Fruit fly (Drosophila melanogaster) whole organism, embryonic: ENCODE data around the gene bib.

Experiments
- Atf3 ChIP-seq: fragments of 200-800 bp; sonication (Bioruptor generic); optimal IDR thresholded peaks from 3 replicates; lab custom pipeline; 2016; ENCODE audit warnings: missing biosample characterization, missing genetic modification characterization
- Awh ChIP-seq: fragments of 200-800 bp; sonication (Bioruptor generic); IDR thresholded peaks from 2 replicates; pipeline ENCODE4, ENCODE4 v1.3.6; 2022; ENCODE audit warnings: missing biosample characterization, missing genetic modification characterization
- CG1024 ChIP-seq: fragments of 200-800 bp; sonication (Bioruptor generic); IDR thresholded peaks from 2 replicates; pipeline ENCODE4 v1.3.6; 2022; ENCODE audit warnings: missing biosample characterization, missing genetic modification characterization
- CG10321 ChIP-seq: fragments of 200-800 bp; sonication (Bioruptor generic); IDR thresholded peaks from 2 replicates; pipeline ENCODE4 v1.3.6; 2022; ENCODE audit warnings: missing biosample characterization, missing genetic modification characterization
- CG10543 ChIP-seq: fragments of 200-800 bp; sonication (Bioruptor generic); optimal IDR thresholded peaks from 3 replicates; lab custom pipeline; 2017; ENCODE audit warnings: missing biosample characterization, mild to moderate bottlenecking, missing genetic modification characterization, moderate library complexity
- CG10565 ChIP-seq: fragments of 200-800 bp; sonication (Bioruptor generic); optimal IDR thresholded peaks from 3 replicates; lab custom pipeline; 2016; ENCODE audit warnings: missing biosample characterization, mild to moderate bottlenecking, missing genetic modification characterization
- CG12155 ChIP-seq: fragments of 200-800 bp; sonication (Bioruptor generic); optimal IDR thresholded peaks from 3 replicates; lab custom pipeline; 2016; ENCODE audit warnings: missing biosample characterization, missing genetic modification characterization
- CG13894 ChIP-seq: fragments of 200-800 bp; sonication (Bioruptor generic); optimal IDR thresholded peaks from 3 replicates; lab custom pipeline; 2018; ENCODE audit warnings: missing biosample characterization, mild to moderate bottlenecking, missing genetic modification characterization, moderate library complexity
- CG17361 ChIP-seq: fragments of 200-800 bp; sonication (Bioruptor generic); IDR thresholded peaks from 3 replicates; pipeline ENCODE4 v1.3.6; 2022; ENCODE audit warnings: missing biosample characterization, missing genetic modification characterization
- CG18011 ChIP-seq: fragments of 200-800 bp; sonication (Bioruptor generic); optimal IDR thresholded peaks from 2 replicates; lab custom pipeline; 2017; ENCODE audit warnings: missing biosample characterization, missing genetic modification characterization, mild to moderate bottlenecking, moderate library complexity, missing genotype
- CG18476 ChIP-seq: fragments of 200-800 bp; sonication (Bioruptor generic); optimal IDR thresholded peaks from 2 replicates; lab custom pipeline; 2016; ENCODE audit warnings: missing biosample characterization, mild to moderate bottlenecking, missing genetic modification characterization
- CG18599 ChIP-seq: fragments of 200-800 bp; sonication (Bioruptor generic); optimal IDR thresholded peaks from 3 replicates; lab custom pipeline; 2017; ENCODE audit warnings: missing biosample characterization, missing genetic modification characterization, mild to moderate bottlenecking, moderate library complexity, missing genetic modification reagents
- CG2116 ChIP-seq: fragments of 200-800 bp; sonication (Bioruptor generic); optimal IDR thresholded peaks from 3 replicates; lab custom pipeline; 2018; ENCODE audit warnings: missing biosample characterization, mild to moderate bottlenecking, missing genetic modification characterization
- CG2120 ChIP-seq: fragments of 200-800 bp; sonication (Bioruptor generic); optimal IDR thresholded peaks from 3 replicates; lab custom pipeline; 2016; ENCODE audit warnings: missing biosample characterization, missing genetic modification characterization
- CG2889 ChIP-seq: fragments of 200-800 bp; sonication (Bioruptor generic); IDR thresholded peaks from 3 replicates; pipeline ENCODE4 v1.3.6; 2022; ENCODE audit warnings: missing biosample characterization, missing genetic modification characterization
- CG31388 ChIP-seq: fragments of 200-800 bp; sonication (Bioruptor generic); optimal IDR thresholded peaks from 2 replicates; lab custom pipeline; 2016; ENCODE audit warnings: missing biosample characterization, missing genetic modification characterization
- CG32772 ChIP-seq: fragments of 200-800 bp; sonication (Bioruptor generic); IDR thresholded peaks from 2 replicates; pipeline ENCODE4 v1.3.6; 2022; ENCODE audit warnings: missing biosample characterization, missing genetic modification characterization
- CG5180 ChIP-seq: fragments of 200-800 bp; sonication (Bioruptor generic); optimal IDR thresholded peaks from 3 replicates; lab custom pipeline; 2017; ENCODE audit warnings: missing biosample characterization, missing genetic modification characterization, mild to moderate bottlenecking, moderate library complexity, missing genetic modification reagents
- CG6254 ChIP-seq: fragments of 200-800 bp; sonication (Bioruptor generic); optimal IDR thresholded peaks from 3 replicates; lab custom pipeline; 2017; ENCODE audit warnings: mild to moderate bottlenecking, missing biosample characterization, missing genetic modification reagents, missing genetic modification characterization
- CG6765 ChIP-seq: fragments of 200-800 bp; sonication (Bioruptor generic); optimal IDR thresholded peaks from 3 replicates; lab custom pipeline; 2017; ENCODE audit warnings: missing biosample characterization, mild to moderate bottlenecking, missing genetic modification characterization
- CG7745 ChIP-seq: fragments of 200-800 bp; sonication (Bioruptor generic); optimal IDR thresholded peaks from 2 replicates; lab custom pipeline; 2018; ENCODE audit warnings: missing biosample characterization, mild to moderate bottlenecking, missing genetic modification characterization, moderate library complexity
- CG8290 ChIP-seq, 3 experiments: fragments of 200-800 bp; sonication (Bioruptor generic); optimal IDR thresholded peaks; 2 replicates each; lab custom pipeline; 2016 to 2019; ENCODE audit warnings: missing biosample characterization in 3 of 3, missing genetic modification characterization in 3 of 3, mild to moderate bottlenecking in 2 of 3, moderate library complexity in 1 of 3
- CHES-1-like ChIP-seq: fragments of 200-800 bp; sonication (Bioruptor generic); optimal IDR thresholded peaks from 2 replicates; lab custom pipeline; 2016; ENCODE audit warnings: missing biosample characterization, missing genetic modification characterization
- CkIIα-i1 ChIP-seq: fragments of 200-800 bp; sonication (Bioruptor generic); IDR thresholded peaks from 2 replicates; pipeline ENCODE4 v1.3.6; 2022; ENCODE audit warnings: missing biosample characterization, missing genetic modification characterization
- Dek ChIP-seq: fragments of 200-800 bp; sonication (Bioruptor generic); optimal IDR thresholded peaks from 3 replicates; lab custom pipeline; 2019; ENCODE audit warnings: missing biosample characterization, mild to moderate bottlenecking, missing genetic modification characterization, moderate library complexity
- Dp ChIP-seq: fragments of 200-800 bp; sonication (Bioruptor generic); optimal IDR thresholded peaks from 2 replicates; lab custom pipeline; 2018; ENCODE audit warnings: missing biosample characterization, mild to moderate bottlenecking, missing genetic modification characterization, moderate library complexity
- Dref ChIP-seq: fragments of 200-800 bp; sonication (Bioruptor generic); IDR thresholded peaks from 2 replicates; pipeline ENCODE4 v1.3.6; 2022; ENCODE audit warnings: missing biosample characterization, missing genetic modification characterization
- Mrtf ChIP-seq: fragments of 200-800 bp; sonication (Bioruptor generic); IDR thresholded peaks from 3 replicates; pipeline ENCODE4 v1.3.6; 2022; ENCODE audit warnings: missing biosample characterization, missing genetic modification characterization
- Oaz ChIP-seq: fragments of 200-800 bp; sonication (Bioruptor generic); IDR thresholded peaks from 2 replicates; pipeline ENCODE4 v1.3.6; 2022; ENCODE audit warnings: missing biosample characterization, missing genetic modification characterization
- Pdp1 ChIP-seq, 2 experiments: fragments of 200-800 bp; sonication (Bioruptor generic); optimal IDR thresholded peaks; 3 replicates each; lab custom pipeline; 2016; ENCODE audit warnings: missing biosample characterization in 2 of 2, missing genetic modification characterization in 2 of 2, mild to moderate bottlenecking in 1 of 2, moderate library complexity in 1 of 2
- Rx ChIP-seq: fragments of 200-800 bp; sonication (Bioruptor generic); IDR thresholded peaks from 2 replicates; pipeline ENCODE4 v1.3.6; 2022; ENCODE audit warnings: missing biosample characterization, missing genetic modification characterization
- Sry-β ChIP-seq: fragments of 200-800 bp; sonication (Bioruptor generic); optimal IDR thresholded peaks from 2 replicates; lab custom pipeline; 2018; ENCODE audit warnings: missing biosample characterization, mild to moderate bottlenecking, missing genetic modification characterization, moderate library complexity
- ara ChIP-seq: fragments of 200-800 bp; sonication (Bioruptor generic); IDR thresholded peaks from 2 replicates; pipeline ENCODE4 v1.3.6; 2022; ENCODE audit warnings: missing biosample characterization, missing genetic modification characterization
- chm ChIP-seq: fragments of 200-800 bp; sonication (Bioruptor generic); IDR thresholded peaks from 2 replicates; pipeline ENCODE4 v1.3.6; 2022; ENCODE audit warnings: missing biosample characterization, missing genetic modification characterization
- fd3F ChIP-seq: fragments of 200-800 bp; sonication (Bioruptor generic); optimal IDR thresholded peaks from 2 replicates; lab custom pipeline; 2018; ENCODE audit warnings: missing biosample characterization, mild to moderate bottlenecking, missing genetic modification characterization, moderate library complexity
- fd96Cb ChIP-seq: fragments of 200-800 bp; sonication (Bioruptor generic); optimal IDR thresholded peaks from 2 replicates; lab custom pipeline; 2018; ENCODE audit warnings: missing biosample characterization, mild to moderate bottlenecking, missing genetic modification characterization, moderate library complexity
- gro ChIP-seq: fragments of 200-800 bp; sonication (Bioruptor generic); optimal IDR thresholded peaks from 2 replicates; lab custom pipeline; 2016; ENCODE audit warnings: missing biosample characterization, missing genetic modification characterization
- ham ChIP-seq: fragments of 200-800 bp; sonication (Bioruptor generic); IDR thresholded peaks from 2 replicates; pipeline ENCODE4 v1.3.6; 2022; ENCODE audit warnings: missing biosample characterization, missing genetic modification characterization
- hkb ChIP-seq, 2 experiments: fragments of 200-800 bp in 1 of 2; fragments of >200 bp in 1 of 2; sonication (Bioruptor generic) in 1 of 2; IDR thresholded peaks in 1 of 2; optimal IDR thresholded peaks in 1 of 2; 2 replicates each; pipeline versions ENCODE4 v1.3.6 to Lab custom; 2017 to 2022; ENCODE audit warnings: missing biosample characterization in 1 of 2, missing genetic modification characterization in 1 of 2
- klu ChIP-seq: fragments of 200-800 bp; sonication (Bioruptor generic); IDR thresholded peaks from 2 replicates; pipeline ENCODE4 v1.3.6; 2022; ENCODE audit warnings: missing biosample characterization, missing genetic modification characterization
- kni ChIP-seq: fragments of 200-800 bp; sonication (Bioruptor generic); optimal IDR thresholded peaks from 3 replicates; lab custom pipeline; 2017; ENCODE audit warnings: mild to moderate bottlenecking, missing biosample characterization, missing genetic modification reagents, missing genetic modification characterization
- lab ChIP-seq: fragments of 200-800 bp; sonication (Bioruptor generic); optimal IDR thresholded peaks from 3 replicates; lab custom pipeline; 2017; ENCODE audit warnings: missing biosample characterization, missing genetic modification characterization, mild to moderate bottlenecking, moderate library complexity, missing genetic modification reagents
- phol ChIP-seq: fragments of 200-800 bp; sonication (Bioruptor generic); optimal IDR thresholded peaks from 3 replicates; lab custom pipeline; 2018; ENCODE audit warnings: missing biosample characterization, mild to moderate bottlenecking, missing genetic modification characterization, moderate library complexity
- pzg ChIP-seq: fragments of 200-800 bp; sonication (Bioruptor generic); optimal IDR thresholded peaks from 3 replicates; lab custom pipeline; 2018; ENCODE audit warnings: missing biosample characterization, mild to moderate bottlenecking, missing genetic modification characterization, moderate library complexity
- run ChIP-seq: fragments of 200-800 bp; sonication (Bioruptor generic); optimal IDR thresholded peaks from 3 replicates; lab custom pipeline; 2018; ENCODE audit warnings: missing biosample characterization, mild to moderate bottlenecking, missing genetic modification characterization
- schlank ChIP-seq: fragments of 200-800 bp; sonication (Bioruptor generic); optimal IDR thresholded peaks from 2 replicates; lab custom pipeline; 2018; ENCODE audit warnings: missing biosample characterization, mild to moderate bottlenecking, missing genetic modification characterization
- slou ChIP-seq: fragments of 200-800 bp; sonication (Bioruptor generic); optimal IDR thresholded peaks from 3 replicates; lab custom pipeline; 2016; ENCODE audit warnings: missing biosample characterization, missing genetic modification characterization
- ssp ChIP-seq: fragments of 200-800 bp; sonication (Bioruptor generic); IDR thresholded peaks from 2 replicates; pipeline ENCODE4 v1.3.6; 2022; ENCODE audit warnings: missing biosample characterization, missing genetic modification characterization
- yki ChIP-seq: fragments of >200 bp; optimal IDR thresholded peaks from 3 replicates; lab custom pipeline; 2018
- z ChIP-seq: fragments of 200-800 bp; sonication (Bioruptor generic); IDR thresholded peaks from 3 replicates; pipeline ENCODE4 v1.3.6; 2022; ENCODE audit warnings: missing biosample characterization, missing genetic modification characterization

bib gene

dm6 chr2L:9954119-9954518, 30.3 kb upstream of the bib start, which contains the start of the genes CG13126 and CG4709 (continued):
- peak; percentile 51 for TF ChIP-seq CG10565 (GFP tag; lab: Kevin White, UChicago)
- TF ChIP-seq Awh (GFP tag; lab: Robert Waterston, UW), result peak; percentile 89
- TF ChIP-seq CG5180 (GFP tag; lab: Kevin White, UChicago), result peak; percentile 71
- TF ChIP-seq yki, result no peak
- TF ChIP-seq CG6765, result peak; percentile 88
- peak; percentile 24 for TF ChIP-seq schlank
- peak; percentile 89 for TF ChIP-seq ara (GFP tag; lab: Robert Waterston, UW)
- TF ChIP-seq run (tag; lab: Kevin White, UChicago), result peak; percentile 88
- TF ChIP-seq Atf3, result peak; percentile 29
- TF ChIP-seq kni (GFP tag; lab: Kevin White, UChicago), result no peak
- peak; percentile 73 for TF ChIP-seq Oaz (GFP tag; lab: Robert Waterston, UW)
- TF ChIP-seq klu (GFP tag; lab: Robert Waterston, UW), result peak; percentile 76; the same call in 1 of the 2 replicates
- TF ChIP-seq CG32772 (GFP tag; lab: Robert Waterston, UW), result peak; percentile 89
- peak; percentile 74; the same call in 2 of the 3 replicates for TF ChIP-seq CG2889
- peak; percentile 91 for TF ChIP-seq fd96Cb (tag; lab: Kevin White, UChicago)
- TF ChIP-seq CG8290 (GFP tag; optimal IDR thresholded peaks at IDR 0.05; lab: Kevin White, UChicago), result peak; percentile 89
- TF ChIP-seq CG8290 (tag; optimal IDR thresholded peaks at IDR 0.05; lab: Kevin White, UChicago), result peak in 1 of 2 experiments; percentile 42
- TF ChIP-seq Rx (GFP tag; lab: Robert Waterston, UW), result peak; percentile 60
- TF ChIP-seq gro, result peak; percentile 0
- no peak for TF ChIP-seq ham (GFP tag; lab: Robert Waterston, UW)
- peak; percentile 96 for TF ChIP-seq phol (tag; lab: Kevin White, UChicago)
- TF ChIP-seq Dref (GFP tag; lab: Robert Waterston, UW), result peak; percentile 33; the same call in 1 of the 2 replicates
- peak; percentile 83 for TF ChIP-seq fd3F (GFP tag; lab: Kevin White, UChicago)
- peak; percentile 63 for TF ChIP-seq CG10543 (GFP tag; lab: Kevin White, UChicago)
- no peak for TF ChIP-seq CG7745 (tag; lab: Kevin White, UChicago)
- TF ChIP-seq chm, result peak; percentile 33; the same call in 1 of the 2 replicates
- TF ChIP-seq CG12155 (GFP tag; lab: Kevin White, UChicago), result peak; percentile 86
- TF ChIP-seq Sry-β (GFP tag; lab: Kevin White, UChicago), result peak; percentile 61
- TF ChIP-seq CHES-1-like (GFP tag; lab: Kevin White, UChicago), result peak; percentile 37
- peak; percentile 79 for TF ChIP-seq slou (GFP tag; lab: Kevin White, UChicago)
- peak; percentile 59 for TF ChIP-seq pzg
- peak; percentile 84 for TF ChIP-seq CG31388 (GFP tag; lab: Kevin White, UChicago)
- TF ChIP-seq CG18011 (GFP tag; lab: Kevin White, UChicago), result peak; percentile 64
- TF ChIP-seq CG2116 (GFP tag; lab: Kevin White, UChicago), result peak; percentile 77
- peak; percentile 87 for TF ChIP-seq CG13894 (tag; lab: Kevin White, UChicago)
- peak; percentile 57 for TF ChIP-seq Dp (GFP tag; lab: Kevin White, UChicago)
- TF ChIP-seq CG17361 (GFP tag; lab: Robert Waterston, UW), result peak; percentile 97
- TF ChIP-seq CG10321, result peak; percentile 58
- peak; percentile 92 for TF ChIP-seq CG6254 (GFP tag; lab: Kevin White, UChicago)
- TF ChIP-seq Dek (tag; lab: Kevin White, UChicago), result peak; percentile 92
- TF ChIP-seq hkb (optimal IDR thresholded peaks at IDR 0.05; lab: Kevin White, UChicago), result no peak
- peak; percentile 91 for TF ChIP-seq hkb (GFP tag; IDR thresholded peaks at IDR 0.05; lab: Robert Waterston, UW)
- TF ChIP-seq Mrtf (GFP tag; lab: Robert Waterston, UW), result peak; percentile 83
- peak; percentile 77 for TF ChIP-seq ssp (GFP tag; lab: Robert Waterston, UW)
- TF ChIP-seq CG2120 (GFP tag; lab: Kevin White, UChicago), result peak; percentile 82
- TF ChIP-seq z (GFP tag; lab: Robert Waterston, UW), result no peak
- peak; percentile 96 for TF ChIP-seq CG18599 (GFP tag; lab: Kevin White, UChicago)
- TF ChIP-seq CG1024, result peak; percentile 66; the same call in 1 of the 2 replicates
- TF ChIP-seq CkIIα-i1 (GFP tag; lab: Robert Waterston, UW), result no peak
- peak; percentile 95 for TF ChIP-seq lab (GFP tag; lab: Kevin White, UChicago)
- TF ChIP-seq Pdp1 (GFP tag; optimal IDR thresholded peaks at IDR 0.05; lab: Kevin White, UChicago), result peak; percentile 25 to 71
- peak; percentile 81 for TF ChIP-seq CG18476 (GFP tag; lab: Kevin White, UChicago)
